Worm (Caenorhabditis elegans): ENCODE data around the gene W01C8.5.

Gene W01C8.5

DNA sequence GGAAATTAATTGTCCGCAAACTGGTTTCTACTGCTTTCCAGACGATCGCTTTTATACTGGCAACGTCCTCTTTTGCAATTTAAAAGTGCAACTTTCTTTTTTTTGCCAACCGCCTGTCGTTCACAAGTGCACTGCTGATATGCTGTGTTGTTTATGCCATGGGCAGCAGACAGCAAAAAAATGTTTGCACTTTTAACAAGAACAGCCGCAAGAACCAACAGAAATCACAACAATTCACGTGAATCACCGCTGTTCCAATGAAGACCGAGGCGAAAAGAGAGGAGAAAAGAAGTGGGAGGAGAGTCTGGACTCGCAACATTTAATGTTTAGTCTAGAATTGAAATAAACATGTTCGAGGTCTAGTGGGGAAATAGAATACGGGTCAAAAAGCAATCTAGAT is 43.3 kb downstream of the W01C8.5 start, which contains the start of gene T22B7.7 (continued):
- TF ChIP-seq cebp-1 (GFP tag; IDR thresholded peaks at IDR 0.05), result no peak
- TF ChIP-seq cebp-1 (tag; optimal IDR thresholded peaks at IDR 0.05), result no peak
- no peak for TF ChIP-seq ets-4 (GFP tag; optimal IDR thresholded peaks at IDR 0.05)
- TF ChIP-seq ceh-27 (GFP tag; optimal IDR thresholded peaks at IDR 0.05), result no peak
- no peak for TF ChIP-seq ztf-3 (GFP tag; optimal IDR thresholded peaks at IDR 0.05)
- TF ChIP-seq efl-1 (GFP tag; optimal IDR thresholded peaks at IDR 0.05), result no peak
- no peak for TF ChIP-seq F55B11.4 (tag; optimal IDR thresholded peaks at IDR 0.05; ENCODE audit: borderline replicate concordance, insufficient read depth)
- no peak for TF ChIP-seq ztf-6 (GFP tag; IDR thresholded peaks at IDR 0.05)
- no peak for TF ChIP-seq ceh-100 (GFP tag; IDR thresholded peaks at IDR 0.05)
- TF ChIP-seq sptf-2 (GFP tag; optimal IDR thresholded peaks at IDR 0.05), result no peak
- TF ChIP-seq snpc-1.1 (tag; optimal IDR thresholded peaks at IDR 0.05; ENCODE audit: insufficient read depth), result no peak
- TF ChIP-seq ztf-28 (GFP tag; IDR thresholded peaks at IDR 0.05), result no peak
- TF ChIP-seq tlf-1 (GFP tag; optimal IDR thresholded peaks at IDR 0.05), result no peak
- TF ChIP-seq ztf-22 (GFP tag; optimal IDR thresholded peaks at IDR 0.05), result no peak
- TF ChIP-seq nhr-179 (tag; optimal IDR thresholded peaks at IDR 0.05), result no peak
- no peak for TF ChIP-seq F37B4.10 (GFP tag; IDR thresholded peaks at IDR 0.05)
- peak; percentile 63 for TF ChIP-seq nhr-80 (tag; optimal IDR thresholded peaks at IDR 0.05)
- no peak for TF ChIP-seq lsl-1 (GFP tag; optimal IDR thresholded peaks at IDR 0.05)
- TF ChIP-seq tbp1 (GFP tag; optimal IDR thresholded peaks at IDR 0.05), result no peak
- TF ChIP-seq let-526 (GFP tag; IDR thresholded peaks at IDR 0.05), result no peak
- no peak for TF ChIP-seq die-1 (tag; optimal IDR thresholded peaks at IDR 0.05)
- TF ChIP-seq madf-10 (tag; optimal IDR thresholded peaks at IDR 0.05), result no peak
- TF ChIP-seq bed-1 (GFP tag; IDR thresholded peaks at IDR 0.05), result no peak
- TF ChIP-seq akir-1 (GFP tag; optimal IDR thresholded peaks at IDR 0.05), result no peak
- no peak for TF ChIP-seq Y79H2A.3 (GFP tag; conservative IDR thresholded peaks at IDR 0.05)
- no peak for TF ChIP-seq lag-1 (GFP tag; IDR thresholded peaks at IDR 0.05)
- TF ChIP-seq unc-62 (GFP tag; optimal IDR thresholded peaks at IDR 0.05), result peak; percentile 47
- no peak for TF ChIP-seq rec-8 (tag; optimal IDR thresholded peaks at IDR 0.05)
- no peak for TF ChIP-seq nhr-120 (GFP tag; IDR thresholded peaks at IDR 0.05)
- no peak for TF ChIP-seq F10E7.11 (tag; optimal IDR thresholded peaks at IDR 0.05)
- no peak for TF ChIP-seq mes-4 (tag; optimal IDR thresholded peaks at IDR 0.05)
- no peak for TF ChIP-seq nfya-1 (tag; optimal IDR thresholded peaks at IDR 0.05; ENCODE audit: borderline replicate concordance, insufficient read depth)
- peak; percentile 43 for TF ChIP-seq F22D6.2 (tag; optimal IDR thresholded peaks at IDR 0.05)
- peak; percentile 48; the same call in 1 of the 2 replicates for TF ChIP-seq dox-1 (GFP tag; IDR thresholded peaks at IDR 0.05)
- TF ChIP-seq chd-7 (tag; optimal IDR thresholded peaks at IDR 0.05), result peak; percentile 13
- no peak for TF ChIP-seq zim-3 (tag; optimal IDR thresholded peaks at IDR 0.05)
- TF ChIP-seq aptf-2 (GFP tag; conservative IDR thresholded peaks at IDR 0.05), result no peak
- no peak for TF ChIP-seq dpl-1 (GFP tag; optimal IDR thresholded peaks at IDR 0.05)
- no peak for TF ChIP-seq mxl-1 (tag; optimal IDR thresholded peaks at IDR 0.05)
- TF ChIP-seq B0019.2 (GFP tag; conservative IDR thresholded peaks at IDR 0.05), result no peak
- TF ChIP-seq him-1 (tag; optimal IDR thresholded peaks at IDR 0.05), result no peak
- no peak for TF ChIP-seq snpc-1.3 (tag; optimal IDR thresholded peaks at IDR 0.05; ENCODE audit: insufficient read depth)
- no peak for TF ChIP-seq mcd-1 (GFP tag; IDR thresholded peaks at IDR 0.05)
- TF ChIP-seq ccch-3 (GFP tag; optimal IDR thresholded peaks at IDR 0.05), result no peak
- no peak for TF ChIP-seq fkh-3 (tag; optimal IDR thresholded peaks at IDR 0.05)
- 0 out of 2 replicates have a peak, but pooled peaks have one; percentile 30 for TF ChIP-seq egl-44 (GFP tag; IDR thresholded peaks at IDR 0.05)
- TF ChIP-seq K11D2.4 (GFP tag; IDR thresholded peaks at IDR 0.05), result peak; percentile 47; the same call in 1 of the 2 replicates
- TF ChIP-seq ztf-18 (tag; optimal IDR thresholded peaks at IDR 0.05), result no peak
- TF ChIP-seq sdz-38 (tag; optimal IDR thresholded peaks at IDR 0.05), result no peak
